Worm (Caenorhabditis elegans) whole organism, L1 larva: ENCODE results near the gene fbxb-105.

Source experiments
- aly-2 ChIP-seq: fragments of 150-350 bp; optimal IDR thresholded peaks from 2 replicates; lab custom pipeline; 2014; ENCODE audit warnings: missing biosample characterization, missing genetic modification characterization
- fkh-10 ChIP-seq: sonication (generic microtip); optimal IDR thresholded peaks from 2 replicates; lab custom pipeline; 2017; ENCODE audit warnings: missing biosample characterization, missing genetic modification reagents, missing genetic modification characterization
- fos-1 ChIP-seq: fragments of 150-350 bp; optimal IDR thresholded peaks from 2 replicates; lab custom pipeline; 2014; ENCODE audit warnings: missing biosample characterization, missing genetic modification characterization
- zag-1 ChIP-seq: fragments of 150-350 bp; optimal IDR thresholded peaks from 2 replicates; lab custom pipeline; 2014; ENCODE audit warnings: missing biosample characterization, missing genetic modification characterization

DNA sequence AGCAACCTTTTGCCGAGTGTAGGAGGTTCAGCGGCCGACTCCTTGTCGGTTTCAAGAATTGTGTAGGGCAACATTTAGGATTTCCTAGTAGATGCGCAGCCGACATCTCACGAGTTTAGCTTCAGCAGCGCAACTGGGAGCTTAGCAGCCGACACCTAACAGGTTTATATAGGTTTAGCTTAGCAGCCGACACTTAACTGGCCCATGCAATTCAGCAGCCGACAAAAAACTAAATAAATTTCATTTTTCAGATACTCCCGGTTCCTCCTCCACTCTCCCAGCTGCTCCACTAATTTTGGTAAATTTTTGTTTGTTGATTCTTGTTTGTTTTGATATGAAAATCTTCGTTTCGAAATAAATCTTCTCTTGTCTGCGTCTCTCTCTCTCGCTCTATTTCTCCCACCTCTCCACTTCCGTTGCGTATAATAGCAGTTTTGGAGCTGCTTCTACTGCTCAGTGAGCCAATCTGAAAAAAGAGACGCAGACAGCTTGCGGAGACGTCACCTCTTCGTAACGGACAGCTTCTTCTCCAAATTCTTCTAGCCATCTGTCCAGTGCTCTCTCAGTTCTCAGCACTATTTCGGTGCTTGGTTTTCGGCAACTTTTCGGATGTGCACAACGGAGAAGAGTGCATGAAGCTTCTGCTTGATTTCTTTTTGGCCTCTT, 22.6 kb downstream of the fbxb-105 start:
- TF ChIP-seq fos-1 (peak; percentile 54), fkh-10 (GFP tag; lab: Kevin White, UChicago) (peak; percentile 88), zag-1 (tag; lab: Kevin White, UChicago) (peak; percentile 57), aly-2 (no peak)
